Worm (Caenorhabditis elegans) whole organism, L4 larva: ENCODE results near the gene F52E10.4.

ENCODE experiments used
- D1046.2 ChIP-seq: fragments of 200-800 bp; sonication (Bioruptor generic); IDR thresholded peaks from 2 replicates; pipeline ENCODE4 v1.3.6; 2022; ENCODE audit warnings: missing genetic modification characterization, missing compliant biosample characterization
- F26F4.8 ChIP-seq: fragments of 200-800 bp; sonication (Bioruptor generic); conservative IDR thresholded peaks from 2 replicates; pipeline ENCODE4 v1.3.6; 2022; ENCODE audit warnings: missing genetic modification characterization, missing compliant biosample characterization
- F44E2.7 ChIP-seq: fragments of 200-800 bp; sonication (Bioruptor generic); IDR thresholded peaks from 2 replicates; pipeline ENCODE4 v2.1.2; 2022; ENCODE audit warnings: missing genetic modification characterization, missing compliant biosample characterization
- F49E8.2 ChIP-seq: sonication (generic microtip); optimal IDR thresholded peaks from 2 replicates; lab custom pipeline; 2016; ENCODE audit warnings: missing compliant biosample characterization, mild to moderate bottlenecking, missing genetic modification characterization, borderline replicate concordance
- Y105C5A.15 ChIP-seq: fragments of 200-800 bp; sonication (Bioruptor generic); IDR thresholded peaks from 2 replicates; pipeline ENCODE4 v1.3.6; 2022; ENCODE audit warnings: missing genetic modification characterization, missing compliant biosample characterization
- Y48G9A.11 ChIP-seq: fragments of 200-800 bp; sonication (Bioruptor generic); IDR thresholded peaks from 2 replicates; pipeline ENCODE4 v1.3.6; 2022; ENCODE audit warnings: missing genetic modification reagents, missing genetic modification characterization, missing compliant biosample characterization
- Y75B8A.6 ChIP-seq: fragments of 200-800 bp; sonication (Bioruptor generic); IDR thresholded peaks from 2 replicates; pipeline ENCODE4 v1.3.6; 2022; ENCODE audit warnings: missing genetic modification reagents, missing genetic modification characterization, missing compliant biosample characterization
- ZK546.5 ChIP-seq, 2 experiments: sonication (generic microtip); optimal IDR thresholded peaks; 2 replicates each; lab custom pipeline; 2017; ENCODE audit warnings: missing biosample characterization in 2 of 2, missing genetic modification characterization in 2 of 2
- aha-1 ChIP-seq: fragments of 150-350 bp; peaks from one replicate; lab custom pipeline; 2014; ENCODE audit warnings: missing biosample characterization, missing genetic modification characterization
- daf-12 ChIP-seq: fragments of 150-350 bp; optimal IDR thresholded peaks from 2 replicates; lab custom pipeline; 2014; ENCODE audit warnings: missing biosample characterization, missing genetic modification reagents, missing genetic modification characterization
- dmd-6 ChIP-seq: fragments of 200-800 bp; sonication (Bioruptor generic); IDR thresholded peaks from 2 replicates; pipeline ENCODE4 v1.3.6; 2022; ENCODE audit warnings: missing genetic modification reagents, missing genetic modification characterization, missing compliant biosample characterization
- duxl-1 ChIP-seq: sonication (generic microtip); optimal IDR thresholded peaks from 2 replicates; lab custom pipeline; 2016; ENCODE audit warnings: mild to moderate bottlenecking, missing genetic modification characterization, moderate library complexity, missing compliant biosample characterization; ENCODE audit not compliant: poor library complexity
- egl-43 ChIP-seq: fragments of 200-800 bp; sonication (Bioruptor generic); IDR thresholded peaks from 2 replicates; pipeline ENCODE4 v1.3.6; 2022; ENCODE audit warnings: missing genetic modification reagents, missing genetic modification characterization, missing compliant biosample characterization
- fos-1 ChIP-seq: fragments of 150-350 bp; optimal IDR thresholded peaks from 2 replicates; lab custom pipeline; 2014; ENCODE audit warnings: missing biosample characterization, missing genetic modification characterization
- hlh-11 ChIP-seq: fragments of 200-800 bp; sonication (Bioruptor generic); optimal IDR thresholded peaks from 2 replicates; lab custom pipeline; 2018; ENCODE audit warnings: mild to moderate bottlenecking, missing genetic modification characterization, missing compliant biosample characterization
- hlh-30 ChIP-seq: sonication (generic microtip); optimal IDR thresholded peaks from 2 replicates; lab custom pipeline; 2017; ENCODE audit warnings: antibody characterized with exemption, mild to moderate bottlenecking, missing genetic modification characterization, missing compliant biosample characterization; ENCODE audit not compliant: insufficient read depth
- hmg-1.1 ChIP-seq: fragments of 200-800 bp; sonication (Bioruptor generic); IDR thresholded peaks from 2 replicates; pipeline ENCODE4 v1.3.6; 2022; ENCODE audit warnings: missing genetic modification reagents, missing genetic modification characterization, missing compliant biosample characterization
- lin-1 ChIP-seq: fragments of 200-800 bp; sonication (Bioruptor generic); IDR thresholded peaks from 2 replicates; pipeline ENCODE4 v1.3.6; 2022; ENCODE audit warnings: missing genetic modification reagents, missing genetic modification characterization, missing compliant biosample characterization
- lin-13 ChIP-seq: fragments of 150-350 bp; optimal IDR thresholded peaks from 2 replicates; lab custom pipeline; 2014; ENCODE audit warnings: missing biosample characterization, missing genetic modification reagents, missing genetic modification characterization
- lin-38 ChIP-seq: fragments of 200-800 bp; sonication (Bioruptor generic); IDR thresholded peaks from 2 replicates; pipeline ENCODE4 v1.3.6; 2022; ENCODE audit warnings: missing genetic modification reagents, missing genetic modification characterization, missing compliant biosample characterization
- lin-39 ChIP-seq: fragments of 150-350 bp; optimal IDR thresholded peaks from 2 replicates; lab custom pipeline; 2014; ENCODE audit warnings: missing biosample characterization, missing genetic modification reagents, missing genetic modification characterization
- lsy-2 ChIP-seq, 2 experiments: fragments of 150-350 bp in 1 of 2; sonication (generic microtip) in 1 of 2; optimal IDR thresholded peaks; 2 replicates each; lab custom pipeline; 2014 to 2017; ENCODE audit warnings: missing biosample characterization in 2 of 2, missing genetic modification characterization in 2 of 2
- madf-9 ChIP-seq: fragments of 200-800 bp; sonication (Bioruptor generic); conservative IDR thresholded peaks from 2 replicates; pipeline ENCODE4 v1.3.6; 2022; ENCODE audit warnings: missing genetic modification reagents, missing genetic modification characterization, missing compliant biosample characterization
- mdl-1 ChIP-seq, 2 experiments: fragments of 150-350 bp in 1 of 2; sonication (generic microtip) in 1 of 2; optimal IDR thresholded peaks; 2 replicates each; lab custom pipeline; 2014 to 2017; ENCODE audit warnings: missing biosample characterization in 2 of 2, missing genetic modification characterization in 2 of 2
- mdt-29 ChIP-seq: fragments of 200-800 bp; sonication (Bioruptor generic); IDR thresholded peaks from 2 replicates; pipeline ENCODE4 v1.3.6; 2022; ENCODE audit warnings: missing genetic modification reagents, missing genetic modification characterization, missing compliant biosample characterization
- mep-1 ChIP-seq: fragments of 150-350 bp; sonication (generic microtip); optimal IDR thresholded peaks from 3 replicates; lab custom pipeline; 2014; ENCODE audit warnings: missing biosample characterization, missing genetic modification characterization
- mxl-3 ChIP-seq: fragments of 200-800 bp; sonication (Bioruptor generic); optimal IDR thresholded peaks from 2 replicates; lab custom pipeline; 2018; ENCODE audit warnings: mild to moderate bottlenecking, missing genetic modification characterization, missing compliant biosample characterization
- nhr-10 ChIP-seq: fragments of 150-350 bp; optimal IDR thresholded peaks from 2 replicates; lab custom pipeline; 2014; ENCODE audit warnings: missing biosample characterization, missing genetic modification characterization
- nhr-102 ChIP-seq: sonication (generic microtip); optimal IDR thresholded peaks from 2 replicates; lab custom pipeline; 2016; ENCODE audit warnings: mild to moderate bottlenecking, missing genetic modification characterization, moderate library complexity, missing compliant biosample characterization
- nhr-28 ChIP-seq: fragments of 150-350 bp; optimal IDR thresholded peaks from 2 replicates; lab custom pipeline; 2014; ENCODE audit warnings: missing biosample characterization, missing genetic modification characterization
- pha-4 ChIP-seq, 2 experiments: fragments of 150-350 bp in 1 of 2; fragments of 200-800 bp in 1 of 2; sonication (Bioruptor generic) in 1 of 2; IDR thresholded peaks in 1 of 2; optimal IDR thresholded peaks in 1 of 2; 2 replicates each; pipeline versions ENCODE4 v1.3.6 to Lab custom; 2014 to 2022; ENCODE audit warnings: missing genetic modification characterization in 2 of 2, missing genetic modification reagents in 2 of 2, missing biosample characterization in 1 of 2, missing compliant biosample characterization in 1 of 2
- php-3 ChIP-seq: fragments of 200-800 bp; sonication (Bioruptor generic); IDR thresholded peaks from 2 replicates; pipeline ENCODE4 v1.3.6; 2022; ENCODE audit warnings: missing genetic modification reagents, missing genetic modification characterization, missing compliant biosample characterization
- pqm-1 ChIP-seq: sonication (generic microtip); optimal IDR thresholded peaks from 2 replicates; lab custom pipeline; 2017; ENCODE audit warnings: missing biosample characterization, missing genetic modification characterization
- rbr-2 ChIP-seq: sonication (generic microtip); optimal IDR thresholded peaks from 2 replicates; lab custom pipeline; 2016; ENCODE audit warnings: missing genotype, missing genetic modification characterization, missing compliant biosample characterization
- snpc-1.2 ChIP-seq: fragments of 200-800 bp; sonication (Bioruptor generic); IDR thresholded peaks from 2 replicates; pipeline ENCODE4 v1.3.6; 2022; ENCODE audit warnings: missing genetic modification reagents, missing genetic modification characterization, missing compliant biosample characterization
- tag-97 ChIP-seq: fragments of 200-800 bp; sonication (Bioruptor generic); IDR thresholded peaks from 2 replicates; pipeline ENCODE4 v1.3.6; 2022; ENCODE audit warnings: missing genetic modification characterization, missing compliant biosample characterization
- unc-130 ChIP-seq: sonication (generic microtip); optimal IDR thresholded peaks from 2 replicates; lab custom pipeline; 2016; ENCODE audit warnings: missing genetic modification reagents, missing genetic modification characterization, missing compliant biosample characterization
- unc-62 ChIP-seq, 3 experiments: fragments of 150-350 bp in 1 of 3; sonication (generic microtip); optimal IDR thresholded peaks in 2 of 3; peaks in 1 of 3; 1 replicate in 1 of 3; 2 replicates in 2 of 3; lab custom pipeline; 2014 to 2017; ENCODE audit warnings: missing biosample characterization in 3 of 3, missing genetic modification characterization in 3 of 3, missing genetic modification reagents in 3 of 3, missing genotype in 1 of 3
- zag-1 ChIP-seq: fragments of 150-350 bp; optimal IDR thresholded peaks from 2 replicates; lab custom pipeline; 2014; ENCODE audit warnings: missing biosample characterization, missing genetic modification characterization
- zip-2 ChIP-seq: fragments of 150-350 bp; optimal IDR thresholded peaks from 2 replicates; lab custom pipeline; 2014; ENCODE audit warnings: missing biosample characterization, missing genetic modification characterization
- ztf-7 ChIP-seq: fragments of 150-350 bp; optimal IDR thresholded peaks from 2 replicates; lab custom pipeline; 2014; ENCODE audit warnings: missing biosample characterization, missing genetic modification characterization

Gene F52E10.4

ce11 chrX:16331932-16332485, 39.2 kb upstream of the F52E10.4 start, which contains the start of gene taf-3 (continued):
- peak; percentile 60; the same call in 1 of the 2 replicates for TF ChIP-seq php-3
- TF ChIP-seq ZK546.5 (tag; optimal IDR thresholded peaks at IDR 0.05; lab: Kevin White, UChicago): no peak
- TF ChIP-seq D1046.2 (GFP tag; lab: Robert Waterston, UW): no peak
- TF ChIP-seq rbr-2 (tag; lab: Kevin White, UChicago): peak; percentile 52
- TF ChIP-seq fos-1 (tag; lab: Kevin White, UChicago): no peak
- peak; percentile 38 for TF ChIP-seq mxl-3 (GFP tag; lab: Kevin White, UChicago)
- TF ChIP-seq unc-130 (GFP tag; lab: Kevin White, UChicago): no peak
- TF ChIP-seq nhr-28 (tag; lab: Kevin White, UChicago): peak; percentile 71
- no peak for TF ChIP-seq zag-1 (tag; lab: Kevin White, UChicago)
- TF ChIP-seq nhr-102 (tag; lab: Kevin White, UChicago): no peak
- TF ChIP-seq tag-97 (GFP tag; lab: Robert Waterston, UW): no peak
- TF ChIP-seq Y48G9A.11 (GFP tag; lab: Robert Waterston, UW): no peak
- no peak for TF ChIP-seq mdt-29 (GFP tag; lab: Robert Waterston, UW)
- TF ChIP-seq Y75B8A.6 (GFP tag; lab: Robert Waterston, UW): no peak
- peak in 1 of 2 experiments; percentile 78 for TF ChIP-seq unc-62 (GFP tag; optimal IDR thresholded peaks at IDR 0.05 in 1 of 2; lab: Kevin White, UChicago)
- TF ChIP-seq unc-62 (tag; optimal IDR thresholded peaks at IDR 0.05; lab: Kevin White, UChicago): no peak
- TF ChIP-seq lin-13 (GFP tag; lab: Kevin White, UChicago): peak; percentile 11
- peak; percentile 41; the same call in 1 of the 2 replicates for TF ChIP-seq lin-1 (GFP tag; lab: Robert Waterston, UW)
- TF ChIP-seq lin-39 (tag; lab: Kevin White, UChicago): no peak
- peak; percentile 67 for TF ChIP-seq hmg-1.1
- TF ChIP-seq duxl-1 (tag; lab: Kevin White, UChicago): no peak
- TF ChIP-seq F26F4.8: no peak
- TF ChIP-seq aha-1 (tag; lab: Kevin White, UChicago): peak; percentile 93
- no peak for TF ChIP-seq madf-9 (GFP tag; lab: Robert Waterston, UW)
- TF ChIP-seq ztf-7 (tag; lab: Kevin White, UChicago): no peak
- no peak for TF ChIP-seq F44E2.7 (GFP tag; lab: Robert Waterston, UW)
- no peak for TF ChIP-seq nhr-10 (tag; lab: Kevin White, UChicago)
- peak; percentile 70 for TF ChIP-seq mep-1 (tag; lab: Kevin White, UChicago)
- no peak for TF ChIP-seq snpc-1.2
- peak in 1 of 2 experiments; percentile 61 for TF ChIP-seq lsy-2 (tag; optimal IDR thresholded peaks at IDR 0.05; lab: Kevin White, UChicago)
- no peak for TF ChIP-seq zip-2 (tag; lab: Kevin White, UChicago)
- peak; percentile 46 for TF ChIP-seq hlh-11
- peak; percentile 42; the same call in 1 of the 2 replicates for TF ChIP-seq dmd-6 (GFP tag; lab: Robert Waterston, UW)
- peak; percentile 52 for TF ChIP-seq lin-38 (GFP tag; lab: Robert Waterston, UW)
- TF ChIP-seq daf-12 (tag; lab: Kevin White, UChicago): no peak
- peak in 1 of 2 experiments; percentile 41 for TF ChIP-seq mdl-1 (tag; optimal IDR thresholded peaks at IDR 0.05; lab: Kevin White, UChicago)
- no peak for TF ChIP-seq egl-43 (GFP tag; lab: Robert Waterston, UW)
- TF ChIP-seq hlh-30 (tag; lab: Kevin White, UChicago): peak; percentile 52
- no peak for TF ChIP-seq F49E8.2 (tag; lab: Kevin White, UChicago)
- TF ChIP-seq pha-4 (GFP tag; IDR thresholded peaks at IDR 0.05; lab: Robert Waterston, UW): no peak
- TF ChIP-seq pha-4 (tag; optimal IDR thresholded peaks at IDR 0.05; lab: Kevin White, UChicago): peak; percentile 66
- TF ChIP-seq Y105C5A.15 (GFP tag; lab: Robert Waterston, UW): no peak
- no peak for TF ChIP-seq pqm-1 (tag; lab: Kevin White, UChicago)
